Worm (Caenorhabditis elegans): ENCODE measurements around the gene F09G8.7.

- TF ChIP-seq ztf-11 (tag; optimal IDR thresholded peaks at IDR 0.05) (no peak), pha-4 (tag; optimal IDR thresholded peaks at IDR 0.05) (no peak), bed-3 (GFP tag; optimal IDR thresholded peaks at IDR 0.05) (no peak), lin-13 (tag; optimal IDR thresholded peaks at IDR 0.05) (no peak), lsy-2 (tag; optimal IDR thresholded peaks at IDR 0.05) (peak; percentile 93), elt-1 (tag; optimal IDR thresholded peaks at IDR 0.05; ENCODE audit: borderline replicate concordance, insufficient read depth) (no peak), elt-3 (tag; optimal IDR thresholded peaks at IDR 0.05) (no peak), unc-62 (GFP tag; optimal IDR thresholded peaks at IDR 0.05) (no peak), sptf-1 (tag; optimal IDR thresholded peaks at IDR 0.05) (no peak), sem-2 (GFP tag; optimal IDR thresholded peaks at IDR 0.05) (no peak)
Measured at ce11 chrIII:8310239-8311057, 42.3 kb upstream of the F09G8.7 start, which contains the start of gene F10E9.3.

All from whole organism, mixed stage, embryonic.